Fruit fly (Drosophila melanogaster): Measurements from ENCODE around the gene Obp19b.
"Not testable (repeated sequence)": the region's sequence is repeated elsewhere in the genome, so short reads cannot be mapped to it uniquely, and the experiment has no call there.

Obp19b gene

DNA sequence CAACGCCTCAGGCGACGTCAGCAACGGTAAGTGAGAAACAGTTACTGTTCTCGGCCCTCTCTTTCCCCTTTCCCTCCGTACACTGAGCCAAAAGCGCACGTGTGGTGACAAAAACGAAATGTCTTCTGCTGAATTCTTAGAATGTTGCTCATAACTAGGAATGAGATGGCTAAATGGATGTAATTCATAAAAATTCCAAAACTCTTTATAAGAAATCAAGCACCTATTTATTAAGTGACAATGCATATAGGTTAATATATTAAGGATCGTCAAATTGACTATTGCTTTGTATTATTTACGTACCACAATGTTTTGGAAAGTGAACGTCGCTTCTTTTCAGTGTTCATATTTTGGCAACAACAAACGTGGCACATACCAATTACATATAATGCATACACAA is 18.0 kb downstream of the Obp19b start:
- TF ChIP-seq Hr96 (GFP tag; optimal IDR thresholded peaks at IDR 0.05): peak; percentile 8
- TF ChIP-seq CG7101 (tag; optimal IDR thresholded peaks at IDR 0.05): peak; percentile 6
- TF ChIP-seq kay (GFP tag; ENCODE audit: borderline replicate concordance): no peak
- TF ChIP-seq bab1 (GFP tag; optimal IDR thresholded peaks at IDR 0.05): no peak
- TF ChIP-seq CG5204 (GFP tag; optimal IDR thresholded peaks at IDR 0.05): peak; percentile 43
- TF ChIP-seq cnc (optimal IDR thresholded peaks at IDR 0.05): no peak
- no peak for TF ChIP-seq Clk (GFP tag; optimal IDR thresholded peaks at IDR 0.05)

DNA sequence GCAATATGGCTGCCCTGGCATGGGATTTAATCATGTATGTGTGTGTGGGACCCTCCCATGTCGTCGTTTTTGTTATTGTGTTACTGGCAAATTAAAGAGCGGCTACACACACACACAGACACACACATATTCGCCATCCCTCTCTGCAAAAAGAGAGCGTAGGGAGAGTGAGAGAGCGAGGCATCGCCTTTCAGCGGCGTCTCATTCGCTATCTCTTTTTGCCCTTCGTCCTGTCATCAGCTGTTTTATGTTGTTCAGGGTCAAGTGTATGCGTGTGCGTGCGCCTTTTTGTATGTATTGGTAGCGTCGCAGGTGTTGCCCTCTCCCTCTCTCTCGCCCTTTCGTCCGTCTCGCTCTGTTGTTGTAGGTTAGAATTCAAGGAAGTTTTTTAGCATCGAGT is 20.3 kb downstream of the Obp19b start:
- TF ChIP-seq Crg-1 (GFP tag; optimal IDR thresholded peaks at IDR 0.05) (no peak), CG7045 (GFP tag; optimal IDR thresholded peaks at IDR 0.05) (no peak), kay (GFP tag; ENCODE audit: borderline replicate concordance) (no peak), tj (GFP tag; optimal IDR thresholded peaks at IDR 0.05) (no peak), Clk (GFP tag; optimal IDR thresholded peaks at IDR 0.05) (no peak), CG5204 (GFP tag; optimal IDR thresholded peaks at IDR 0.05) (no peak)

DNA sequence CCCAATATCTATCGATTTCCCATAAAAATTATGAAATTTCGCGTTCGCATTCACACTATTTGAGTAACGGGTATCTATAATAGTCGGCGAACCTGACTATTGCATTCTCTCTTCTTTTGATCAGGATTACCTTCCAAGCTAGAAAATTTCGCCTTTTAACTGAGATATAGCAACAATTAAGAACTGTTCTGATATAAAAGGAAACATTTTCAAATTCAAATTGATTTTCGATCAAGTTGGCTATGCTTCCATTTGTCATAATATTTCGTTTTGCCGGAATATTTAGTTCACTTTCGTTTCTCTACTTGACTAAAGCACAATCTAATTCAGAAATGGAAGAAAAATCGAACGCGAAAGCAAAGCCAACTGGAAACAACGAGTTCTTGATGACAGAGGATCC is 29.5 kb downstream of the Obp19b start, which contains the start of gene CG42578:
Gene CG42578, plus strand, starts transcription at position 301 of the 400 bp plus-strand sequence.
- TF ChIP-seq cnc (optimal IDR thresholded peaks at IDR 0.05); CG33017 (tag; optimal IDR thresholded peaks at IDR 0.05); bab1 (GFP tag; optimal IDR thresholded peaks at IDR 0.05): not testable (repeated sequence)

- TF ChIP-seq CG14711 (tag; optimal IDR thresholded peaks at IDR 0.05): no peak
- TF ChIP-seq CG7101 (tag; optimal IDR thresholded peaks at IDR 0.05): no peak
- TF ChIP-seq Hr96 (GFP tag; optimal IDR thresholded peaks at IDR 0.05): no peak
- no peak for TF ChIP-seq cic (GFP tag; optimal IDR thresholded peaks at IDR 0.05)
- TF ChIP-seq CG33017 (tag; optimal IDR thresholded peaks at IDR 0.05): no peak
- no peak for TF ChIP-seq cnc (optimal IDR thresholded peaks at IDR 0.05)
- TF ChIP-seq pad (GFP tag; optimal IDR thresholded peaks at IDR 0.05): no peak
- no peak for TF ChIP-seq Clk (GFP tag; optimal IDR thresholded peaks at IDR 0.05)
- TF ChIP-seq Mnt (GFP tag; optimal IDR thresholded peaks at IDR 0.05): no peak
- TF ChIP-seq ovo (GFP tag; optimal IDR thresholded peaks at IDR 0.05): no peak
- TF ChIP-seq CG1620 (GFP tag; optimal IDR thresholded peaks at IDR 0.05): no peak
Measured at dm6 chrX:20447865-20448584, 31.5 kb downstream of the Obp19b start.

DNA sequence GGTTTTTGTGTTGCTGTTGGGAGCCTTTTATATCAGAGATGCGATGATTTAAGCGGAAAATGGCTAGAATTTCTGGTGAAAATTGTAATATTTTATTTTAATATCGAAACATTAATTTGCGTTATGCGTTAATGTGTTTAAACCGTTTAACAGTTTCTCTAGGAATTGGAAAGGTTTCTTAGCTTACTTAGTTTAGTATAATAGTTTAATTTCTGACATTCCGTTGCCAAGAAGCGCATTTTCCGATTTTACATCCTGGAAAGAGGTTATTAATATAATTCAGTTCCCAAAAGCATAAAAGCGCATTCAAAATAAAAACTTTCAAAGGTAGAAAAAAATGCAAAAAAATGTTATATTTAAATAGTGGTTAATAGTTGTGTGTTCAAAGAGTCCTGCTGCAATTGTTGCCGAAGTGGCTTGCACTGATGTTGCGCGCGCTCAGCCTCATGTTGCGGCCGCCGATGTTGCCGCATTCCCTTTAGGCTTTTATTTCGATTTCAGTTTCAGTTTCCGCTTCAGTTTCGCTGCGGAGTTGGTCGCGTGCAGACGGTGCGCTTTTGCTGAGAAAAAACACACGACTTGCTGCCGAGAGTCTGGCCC is 32.4 kb downstream of the Obp19b start, which contains the start of gene tbc:
Gene tbc, plus strand, starts transcription at position 504 of the 600 bp plus-strand sequence.
- TF ChIP-seq CG5204 (GFP tag; optimal IDR thresholded peaks at IDR 0.05): no peak
- TF ChIP-seq CG7101 (tag; optimal IDR thresholded peaks at IDR 0.05): no peak
- no peak for TF ChIP-seq CG7045 (GFP tag; optimal IDR thresholded peaks at IDR 0.05)
- no peak for TF ChIP-seq ovo (GFP tag; optimal IDR thresholded peaks at IDR 0.05)
- TF ChIP-seq CG14711 (tag; optimal IDR thresholded peaks at IDR 0.05): no peak
- TF ChIP-seq toe (GFP tag; optimal IDR thresholded peaks at IDR 0.05): no peak
- TF ChIP-seq cic (GFP tag; optimal IDR thresholded peaks at IDR 0.05): no peak
- TF ChIP-seq CG33017 (tag; optimal IDR thresholded peaks at IDR 0.05): no peak
- no peak for TF ChIP-seq cnc (optimal IDR thresholded peaks at IDR 0.05)
- no peak for TF ChIP-seq bab1 (GFP tag; optimal IDR thresholded peaks at IDR 0.05)

DNA sequence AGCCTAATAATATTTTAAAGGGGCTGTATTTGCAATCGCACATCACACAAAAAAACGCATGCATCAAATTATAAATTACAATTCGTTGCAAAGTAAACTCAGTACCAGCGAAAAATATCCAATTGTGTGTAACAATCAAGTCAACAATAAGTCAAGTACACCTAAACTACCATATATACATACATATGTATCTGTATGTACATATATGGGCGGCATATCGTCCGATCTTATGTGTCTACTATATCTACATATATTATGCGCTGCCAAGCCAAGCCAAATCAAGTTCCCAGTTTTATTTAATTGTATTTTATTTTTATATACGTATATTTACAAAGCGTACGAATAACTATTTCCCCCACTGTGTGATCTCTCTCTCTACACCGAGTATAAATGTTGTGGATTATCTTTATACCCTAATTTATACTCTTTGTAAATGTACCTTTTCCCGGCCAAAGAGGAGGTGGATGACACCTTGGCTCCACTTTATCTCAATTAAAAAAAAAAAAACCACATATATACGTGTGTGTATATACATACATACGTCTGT is 49.9 kb downstream of the Obp19b start:
- TF ChIP-seq CG7045 (GFP tag; optimal IDR thresholded peaks at IDR 0.05) (no peak), Hr96 (GFP tag; optimal IDR thresholded peaks at IDR 0.05) (no peak), tj (GFP tag; optimal IDR thresholded peaks at IDR 0.05) (peak; percentile 36)

- TF ChIP-seq CG7101 (tag; optimal IDR thresholded peaks at IDR 0.05) (no peak), CG5204 (GFP tag; optimal IDR thresholded peaks at IDR 0.05) (no peak), Mnt (GFP tag; optimal IDR thresholded peaks at IDR 0.05) (no peak), bab1 (GFP tag; optimal IDR thresholded peaks at IDR 0.05) (no peak), CG7045 (GFP tag; optimal IDR thresholded peaks at IDR 0.05) (no peak), cic (GFP tag; optimal IDR thresholded peaks at IDR 0.05) (no peak), CG1620 (GFP tag; optimal IDR thresholded peaks at IDR 0.05) (no peak), kay (GFP tag; ENCODE audit: borderline replicate concordance) (no peak), pad (GFP tag; optimal IDR thresholded peaks at IDR 0.05) (no peak), Clk (GFP tag; optimal IDR thresholded peaks at IDR 0.05) (no peak), Crg-1 (GFP tag; optimal IDR thresholded peaks at IDR 0.05) (no peak), toe (GFP tag; optimal IDR thresholded peaks at IDR 0.05) (no peak), Hr96 (GFP tag; optimal IDR thresholded peaks at IDR 0.05) (no peak)
Measured at dm6 chrX:20467155-20467554, 50.6 kb downstream of the Obp19b start, which contains the start of gene GstT3. TSS of gene GstT3 (plus strand) at chrX:20467455.
